Fruit fly (Drosophila melanogaster) whole organism, embryonic: Measurements from ENCODE around the gene CG4393.

Experiments used
- Ada2b ChIP-seq: fragments of 200-800 bp; sonication (Bioruptor generic); IDR thresholded peaks from 2 replicates; pipeline ENCODE4 v1.3.6; 2022; ENCODE audit warnings: missing biosample characterization, missing genetic modification characterization
- Atf3 ChIP-seq: fragments of 200-800 bp; sonication (Bioruptor generic); optimal IDR thresholded peaks from 3 replicates; lab custom pipeline; 2016; ENCODE audit warnings: missing biosample characterization, missing genetic modification characterization
- B-H1 ChIP-seq: fragments of 200-800 bp; sonication (Bioruptor generic); IDR thresholded peaks from 3 replicates; pipeline ENCODE4 v1.3.6; 2022; ENCODE audit warnings: missing biosample characterization, missing genetic modification characterization
- C15 ChIP-seq: fragments of 200-800 bp; sonication (Bioruptor generic); IDR thresholded peaks from 3 replicates; pipeline ENCODE4 v1.3.6; 2022; ENCODE audit warnings: missing biosample characterization, missing genetic modification characterization
- CG11456 ChIP-seq: fragments of 200-800 bp; sonication (Bioruptor generic); IDR thresholded peaks from 3 replicates; pipeline ENCODE4 v1.3.6; 2022; ENCODE audit warnings: missing biosample characterization, missing genetic modification characterization
- CG13624 ChIP-seq: fragments of 200-800 bp; sonication (Bioruptor generic); optimal IDR thresholded peaks from 2 replicates; lab custom pipeline; 2016; ENCODE audit warnings: missing biosample characterization, missing genetic modification characterization
- CG14441 ChIP-seq: fragments of 200-800 bp; sonication (Bioruptor generic); IDR thresholded peaks from 2 replicates; pipeline ENCODE4 v1.3.6; 2022; ENCODE audit warnings: missing biosample characterization, missing genetic modification characterization
- CG14965 ChIP-seq: fragments of 200-800 bp; sonication (Bioruptor generic); optimal IDR thresholded peaks from 2 replicates; lab custom pipeline; 2016; ENCODE audit warnings: missing biosample characterization, missing genetic modification characterization, borderline replicate concordance
- CG17359 ChIP-seq: fragments of 200-800 bp; sonication (Bioruptor generic); optimal IDR thresholded peaks from 3 replicates; lab custom pipeline; 2018; ENCODE audit warnings: missing biosample characterization, mild to moderate bottlenecking, missing genetic modification characterization, moderate library complexity
- CG2889 ChIP-seq: fragments of 200-800 bp; sonication (Bioruptor generic); IDR thresholded peaks from 3 replicates; pipeline ENCODE4 v1.3.6; 2022; ENCODE audit warnings: missing biosample characterization, missing genetic modification characterization
- CG34224 ChIP-seq: fragments of 200-800 bp; sonication (Bioruptor generic); IDR thresholded peaks from 3 replicates; pipeline ENCODE4 v1.3.6; 2022; ENCODE audit warnings: missing biosample characterization, missing genetic modification characterization; ENCODE audit not compliant: partially characterized antibody
- CG4617 ChIP-seq: fragments of 200-800 bp; sonication (Bioruptor generic); optimal IDR thresholded peaks from 3 replicates; lab custom pipeline; 2016; ENCODE audit warnings: missing biosample characterization, missing genetic modification characterization, borderline replicate concordance
- CG6689 ChIP-seq: fragments of 200-800 bp; sonication (Bioruptor generic); IDR thresholded peaks from 2 replicates; pipeline ENCODE4 v1.3.6; 2022; ENCODE audit warnings: missing biosample characterization, missing genetic modification characterization
- CG7786 ChIP-seq: fragments of 200-800 bp; sonication (Bioruptor generic); optimal IDR thresholded peaks from 2 replicates; lab custom pipeline; 2016; ENCODE audit warnings: missing biosample characterization, missing genetic modification characterization
- CG7839 ChIP-seq: fragments of 200-800 bp; sonication (Bioruptor generic); optimal IDR thresholded peaks from 3 replicates; lab custom pipeline; 2018; ENCODE audit warnings: missing biosample characterization, mild to moderate bottlenecking, missing genetic modification characterization, moderate library complexity
- CG8388 ChIP-seq: fragments of 200-800 bp; sonication (Bioruptor generic); optimal IDR thresholded peaks from 2 replicates; lab custom pipeline; 2019; ENCODE audit warnings: missing biosample characterization, mild to moderate bottlenecking, missing genetic modification characterization, moderate library complexity
- CG9797 ChIP-seq: fragments of 200-800 bp; sonication (Bioruptor generic); optimal IDR thresholded peaks from 3 replicates; lab custom pipeline; 2018; ENCODE audit warnings: missing biosample characterization, mild to moderate bottlenecking, missing genetic modification characterization
- CG9817 ChIP-seq: fragments of 200-800 bp; sonication (Bioruptor generic); optimal IDR thresholded peaks from 2 replicates; lab custom pipeline; 2018; ENCODE audit warnings: missing biosample characterization, mild to moderate bottlenecking, missing genetic modification characterization, moderate library complexity
- Dip2 ChIP-seq: fragments of 200-800 bp; sonication (Bioruptor generic); IDR thresholded peaks from 2 replicates; pipeline ENCODE4 v1.3.6; 2022; ENCODE audit warnings: missing biosample characterization, missing genetic modification characterization
- Dip3 ChIP-seq: fragments of 200-800 bp; sonication (Bioruptor generic); optimal IDR thresholded peaks from 3 replicates; lab custom pipeline; 2016; ENCODE audit warnings: missing biosample characterization, missing genetic modification characterization
- Ets65A ChIP-seq: fragments of 200-800 bp; sonication (Bioruptor generic); peaks from one replicate; lab custom pipeline; 2016; ENCODE audit warnings: missing biosample characterization, missing genetic modification characterization
- HHEX ChIP-seq: fragments of 200-800 bp; sonication (Bioruptor generic); optimal IDR thresholded peaks from 3 replicates; lab custom pipeline; 2017; ENCODE audit warnings: missing biosample characterization, mild to moderate bottlenecking, missing genetic modification characterization, missing genetic modification reagents
- NFAT ChIP-seq: fragments of 200-800 bp; sonication (Bioruptor generic); IDR thresholded peaks from 2 replicates; pipeline ENCODE4 v1.3.6; 2022; ENCODE audit warnings: missing biosample characterization, missing genetic modification characterization
- Nf-YC ChIP-seq: fragments of 200-800 bp; optimal IDR thresholded peaks from 3 replicates; lab custom pipeline; 2019; ENCODE audit warnings: missing biosample characterization, mild to moderate bottlenecking, missing genetic modification characterization, moderate library complexity
- NfI ChIP-seq: fragments of 200-800 bp; sonication (Bioruptor generic); optimal IDR thresholded peaks from 3 replicates; lab custom pipeline; 2018; ENCODE audit warnings: missing biosample characterization, mild to moderate bottlenecking, missing genetic modification characterization, moderate library complexity
- Opbp ChIP-seq: fragments of 200-800 bp; sonication (Bioruptor generic); IDR thresholded peaks from 3 replicates; pipeline ENCODE4 v1.3.6; 2022; ENCODE audit warnings: missing biosample characterization, missing genetic modification characterization; ENCODE audit not compliant: partially characterized antibody
- Ravus ChIP-seq: fragments of 200-800 bp; sonication (Bioruptor generic); IDR thresholded peaks from 2 replicates; pipeline ENCODE4 v1.3.6; 2022; ENCODE audit warnings: missing biosample characterization, missing genetic modification characterization
- Sox100B ChIP-seq: fragments of 200-800 bp; sonication (Bioruptor generic); optimal IDR thresholded peaks from 3 replicates; lab custom pipeline; 2018; ENCODE audit warnings: missing biosample characterization, mild to moderate bottlenecking, missing genetic modification characterization
- Sry-δ ChIP-seq: fragments of 200-800 bp; sonication (Bioruptor generic); optimal IDR thresholded peaks from 2 replicates; lab custom pipeline; 2016; ENCODE audit warnings: missing biosample characterization, missing genetic modification characterization
- Usf ChIP-seq: fragments of 200-800 bp; sonication (Bioruptor generic); optimal IDR thresholded peaks from 2 replicates; lab custom pipeline; 2017; ENCODE audit warnings: missing genotype, missing biosample characterization, missing genetic modification characterization
- Vsx1 ChIP-seq: fragments of 200-800 bp; sonication (Bioruptor generic); optimal IDR thresholded peaks from 2 replicates; lab custom pipeline; 2017; ENCODE audit warnings: missing biosample characterization, mild to moderate bottlenecking, missing genetic modification characterization, missing genetic modification reagents
- aop ChIP-seq: fragments of 200-800 bp; sonication (Bioruptor generic); IDR thresholded peaks from 2 replicates; pipeline ENCODE4 v1.3.6; 2022; ENCODE audit warnings: missing biosample characterization, missing genetic modification characterization
- ato ChIP-seq: fragments of 200-800 bp; sonication (Bioruptor generic); IDR thresholded peaks from 2 replicates; pipeline ENCODE4 v1.3.6; 2022; ENCODE audit warnings: missing biosample characterization, missing genetic modification characterization; ENCODE audit not compliant: partially characterized antibody
- cas ChIP-seq: fragments of 200-800 bp; sonication (Bioruptor generic); IDR thresholded peaks from 2 replicates; pipeline ENCODE4 v1.3.6; 2022; ENCODE audit warnings: missing biosample characterization, missing genetic modification characterization
- croc ChIP-seq: fragments of 200-800 bp; sonication (Bioruptor generic); conservative IDR thresholded peaks from 3 replicates; pipeline ENCODE4 v1.3.6; 2022; ENCODE audit warnings: missing biosample characterization, missing genetic modification characterization
- dm ChIP-seq: fragments of 200-800 bp; sonication (Bioruptor generic); optimal IDR thresholded peaks from 3 replicates; lab custom pipeline; 2016; ENCODE audit warnings: missing biosample characterization, missing genetic modification characterization
- dmrt99B ChIP-seq: fragments of 200-800 bp; sonication (Bioruptor generic); optimal IDR thresholded peaks from 2 replicates; lab custom pipeline; 2018; ENCODE audit warnings: missing biosample characterization, mild to moderate bottlenecking, missing genetic modification characterization, moderate library complexity
- ems ChIP-seq: fragments of 200-800 bp; sonication (Bioruptor generic); optimal IDR thresholded peaks from 3 replicates; lab custom pipeline; 2016; ENCODE audit warnings: missing biosample characterization, missing genetic modification characterization
- ewg ChIP-seq: fragments of 200-800 bp; sonication (Bioruptor generic); optimal IDR thresholded peaks from 3 replicates; lab custom pipeline; 2017; ENCODE audit warnings: mild to moderate bottlenecking, missing biosample characterization, missing genetic modification reagents, missing genetic modification characterization
- gsb-n ChIP-seq: fragments of 200-800 bp; sonication (Bioruptor generic); optimal IDR thresholded peaks from 3 replicates; lab custom pipeline; 2018; ENCODE audit warnings: missing biosample characterization, mild to moderate bottlenecking, missing genetic modification characterization
- hkb ChIP-seq, 2 experiments: fragments of 200-800 bp in 1 of 2; fragments of >200 bp in 1 of 2; sonication (Bioruptor generic) in 1 of 2; IDR thresholded peaks in 1 of 2; optimal IDR thresholded peaks in 1 of 2; 2 replicates each; pipeline versions ENCODE4 v1.3.6 to Lab custom; 2017 to 2022; ENCODE audit warnings: missing biosample characterization in 1 of 2, missing genetic modification characterization in 1 of 2
- insv ChIP-seq, 2 experiments: fragments of 200-800 bp; sonication (Bioruptor generic); optimal IDR thresholded peaks; 3 replicates each; lab custom pipeline; 2016 to 2018; ENCODE audit warnings: missing biosample characterization in 2 of 2, missing genetic modification characterization in 2 of 2
- lola ChIP-seq, 3 experiments: fragments of >200 bp in 2 of 3; fragments of 200-800 bp in 1 of 3; sonication (Bioruptor generic) in 1 of 3; optimal IDR thresholded peaks; 2 replicates each; lab custom pipeline; 2017 to 2019; ENCODE audit warnings: missing biosample characterization in 3 of 3, missing genetic modification characterization in 3 of 3, mild to moderate bottlenecking in 1 of 3, moderate library complexity in 1 of 3
- maf-S ChIP-seq: fragments of 200-800 bp; sonication (Bioruptor generic); optimal IDR thresholded peaks from 2 replicates; lab custom pipeline; 2016; ENCODE audit warnings: missing biosample characterization, missing genetic modification characterization
- nmo ChIP-seq: fragments of 200-800 bp; sonication (Bioruptor generic); optimal IDR thresholded peaks from 2 replicates; lab custom pipeline; 2018; ENCODE audit warnings: missing biosample characterization, mild to moderate bottlenecking, missing genetic modification characterization, moderate library complexity
- scrt ChIP-seq: fragments of 200-800 bp; sonication (Bioruptor generic); optimal IDR thresholded peaks from 2 replicates; lab custom pipeline; 2018; ENCODE audit warnings: missing biosample characterization, mild to moderate bottlenecking, missing genetic modification characterization, moderate library complexity
- sd ChIP-seq: fragments of 200-800 bp; sonication (Bioruptor generic); optimal IDR thresholded peaks from 3 replicates; lab custom pipeline; 2018; ENCODE audit warnings: missing biosample characterization, mild to moderate bottlenecking, missing genetic modification characterization, moderate library complexity
- slou ChIP-seq: fragments of 200-800 bp; sonication (Bioruptor generic); optimal IDR thresholded peaks from 3 replicates; lab custom pipeline; 2016; ENCODE audit warnings: missing biosample characterization, missing genetic modification characterization
- stc ChIP-seq: fragments of 200-800 bp; sonication (Bioruptor generic); IDR thresholded peaks from 2 replicates; pipeline ENCODE4 v1.3.6; 2022; ENCODE audit warnings: missing biosample characterization, missing genetic modification characterization
- stwl ChIP-seq: fragments of 200-800 bp; sonication (Bioruptor generic); optimal IDR thresholded peaks from 3 replicates; lab custom pipeline; 2018; ENCODE audit warnings: missing biosample characterization, mild to moderate bottlenecking, missing genetic modification characterization, moderate library complexity

Gene CG4393

dm6 chr3R:23386907-23387306 is 2.3 kb upstream of the CG4393 start (continued):
- peak; percentile 3 for TF ChIP-seq Ets65A (GFP tag; lab: Kevin White, UChicago)
- no peak for TF ChIP-seq Ravus (GFP tag; lab: Robert Waterston, UW)
- TF ChIP-seq HHEX = no peak
- TF ChIP-seq Sox100B (GFP tag; lab: Kevin White, UChicago) = peak; percentile 42
- no peak for TF ChIP-seq cas (GFP tag; lab: Robert Waterston, UW)
- no peak for TF ChIP-seq maf-S (GFP tag; lab: Kevin White, UChicago)
- no peak for TF ChIP-seq dm (GFP tag; lab: Kevin White, UChicago)
- TF ChIP-seq stwl (tag; lab: Kevin White, UChicago) = no peak
- TF ChIP-seq CG8388 (GFP tag; lab: Kevin White, UChicago) = peak; percentile 65
- no peak for TF ChIP-seq CG14965 (GFP tag; lab: Kevin White, UChicago)
- peak; percentile 76 for TF ChIP-seq dmrt99B (tag; lab: Kevin White, UChicago)
- TF ChIP-seq Opbp = no peak
- TF ChIP-seq CG7786 (GFP tag; lab: Kevin White, UChicago) = no peak
- TF ChIP-seq aop (GFP tag; lab: Robert Waterston, UW) = no peak
- TF ChIP-seq NfI (GFP tag; lab: Kevin White, UChicago) = no peak
- peak in 1 of 3 experiments; percentile 23 for TF ChIP-seq lola (GFP tag; optimal IDR thresholded peaks at IDR 0.05; lab: Kevin White, UChicago)
- TF ChIP-seq Usf (GFP tag; lab: Kevin White, UChicago) = no peak
- TF ChIP-seq hkb (optimal IDR thresholded peaks at IDR 0.05; lab: Kevin White, UChicago) = no peak
- TF ChIP-seq hkb (GFP tag; IDR thresholded peaks at IDR 0.05; lab: Robert Waterston, UW) = peak; percentile 66
- TF ChIP-seq Sry-δ (GFP tag; lab: Kevin White, UChicago) = no peak
- no peak; the same call in 2 of the 3 replicates for TF ChIP-seq B-H1
- no peak for TF ChIP-seq ems
- no peak for TF ChIP-seq sd
- TF ChIP-seq CG9817 (tag; lab: Kevin White, UChicago) = peak; percentile 4
- TF ChIP-seq CG2889 (GFP tag; lab: Robert Waterston, UW) = no peak
- TF ChIP-seq CG7839 (tag; lab: Kevin White, UChicago) = peak; percentile 50
- peak; percentile 69 for TF ChIP-seq CG17359 (tag; lab: Kevin White, UChicago)
- peak; percentile 39 for TF ChIP-seq ewg
- no peak for TF ChIP-seq croc (GFP tag; lab: Robert Waterston, UW)
- 0 out of 2 replicates have a peak, but pooled peaks have one; percentile 36 for TF ChIP-seq CG14441 (GFP tag; lab: Robert Waterston, UW)
- no peak for TF ChIP-seq ato (GFP tag; lab: Robert Waterston, UW)
- TF ChIP-seq Dip3 (GFP tag; lab: Kevin White, UChicago) = no peak
- TF ChIP-seq CG4617 (GFP tag; lab: Kevin White, UChicago) = no peak
- no peak for TF ChIP-seq Nf-YC (tag; lab: Kevin White, UChicago)
- TF ChIP-seq C15 (GFP tag; lab: Robert Waterston, UW) = no peak
- no peak for TF ChIP-seq CG11456 (GFP tag; lab: Robert Waterston, UW)
- TF ChIP-seq NFAT (GFP tag; lab: Robert Waterston, UW) = no peak
- TF ChIP-seq Vsx1 = no peak
- no peak for TF ChIP-seq Dip2
- no peak for TF ChIP-seq scrt
- TF ChIP-seq gsb-n (tag; lab: Kevin White, UChicago) = peak; percentile 31
- TF ChIP-seq CG6689 (GFP tag; lab: Robert Waterston, UW) = 0 out of 2 replicates have a peak, but pooled peaks have one; percentile 28
- peak; percentile 39; the same call in 1 of the 2 replicates for TF ChIP-seq stc (GFP tag; lab: Robert Waterston, UW)
- TF ChIP-seq nmo (GFP tag; lab: Kevin White, UChicago) = peak; percentile 62
- no peak for TF ChIP-seq Atf3 (GFP tag; lab: Kevin White, UChicago)
- no peak for TF ChIP-seq slou (GFP tag; lab: Kevin White, UChicago)
- TF ChIP-seq CG13624 (GFP tag; lab: Kevin White, UChicago) = no peak
- TF ChIP-seq CG9797 (GFP tag; lab: Kevin White, UChicago) = no peak
- TF ChIP-seq CG34224 = no peak
- TF ChIP-seq Ada2b = no peak
- TF ChIP-seq insv (GFP tag; optimal IDR thresholded peaks at IDR 0.05; lab: Kevin White, UChicago) = no peak
